Fruit fly (Drosophila melanogaster) whole organism: ENCODE data around the gene CG6023.

Experiments
- CG8478 ChIP-seq: fragments of >200 bp; optimal IDR thresholded peaks from 2 replicates; lab custom pipeline; 2018; ENCODE audit warnings: inconsistent platforms
- Dll ChIP-seq: fragments of >200 bp; optimal IDR thresholded peaks from 2 replicates; lab custom pipeline; 2017
- EcR ChIP-seq, 2 experiments: fragments of >200 bp; optimal IDR thresholded peaks; 2 replicates each; lab custom pipeline; 2017; ENCODE audit warnings: missing biosample characterization in 2 of 2, missing genetic modification characterization in 2 of 2, missing genetic modification reagents in 2 of 2
- pan ChIP-seq: fragments of >200 bp; optimal IDR thresholded peaks from 2 replicates; lab custom pipeline; 2017
- psq ChIP-seq: fragments of >200 bp; optimal IDR thresholded peaks from 2 replicates; lab custom pipeline; 2017
- usp ChIP-seq: fragments of >200 bp; optimal IDR thresholded peaks from 2 replicates; lab custom pipeline; 2017; ENCODE audit warnings: missing biosample characterization, missing genetic modification characterization, mixed read lengths

CG6023 gene

dm6 chrX:18273180-18274016, 47.6 kb downstream of the CG6023 start:
- TF ChIP-seq psq (no peak), pan (lab: Kevin White, UChicago) (no peak), Dll (lab: Kevin White, UChicago) (peak; percentile 75), EcR (GFP tag; optimal IDR thresholded peaks at IDR 0.05; lab: Kevin White, UChicago) (no peak), CG8478 (no peak)

- TF ChIP-seq psq (no peak), Dll (lab: Kevin White, UChicago) (no peak), pan (lab: Kevin White, UChicago) (no peak), usp (GFP tag; lab: Kevin White, UChicago) (no peak), EcR (GFP tag; optimal IDR thresholded peaks at IDR 0.05; lab: Kevin White, UChicago) (no peak)
Observed at dm6 chrX:18272422-18272821, 48.6 kb downstream of the CG6023 start.

dm6 chrX:18266846-18267245, 54.1 kb downstream of the CG6023 start:
- no peak for TF ChIP-seq CG8478
- no peak for TF ChIP-seq pan (lab: Kevin White, UChicago)
- no peak for TF ChIP-seq psq
- TF ChIP-seq EcR (GFP tag; optimal IDR thresholded peaks at IDR 0.05; lab: Kevin White, UChicago): no peak
- no peak for TF ChIP-seq Dll (lab: Kevin White, UChicago)
- no peak for TF ChIP-seq usp (GFP tag; lab: Kevin White, UChicago)
